Fruit fly (Drosophila melanogaster): ENCODE results near the gene Skel.

dm6 chr3R:10654642-10655041, 32.1 kb upstream of the Skel start:
- no peak for TF ChIP-seq klu (GFP tag; IDR thresholded peaks at IDR 0.05)
- TF ChIP-seq Meics (GFP tag; optimal IDR thresholded peaks at IDR 0.05) = no peak
- TF ChIP-seq CTCF (GFP tag; optimal IDR thresholded peaks at IDR 0.05) = no peak
- no peak for TF ChIP-seq CG32532 (GFP tag; IDR thresholded peaks at IDR 0.05)
- no peak for TF ChIP-seq yki (optimal IDR thresholded peaks at IDR 0.05)
- no peak for TF ChIP-seq CG31224 (GFP tag; IDR thresholded peaks at IDR 0.05)
- TF ChIP-seq Sin3A (optimal IDR thresholded peaks at IDR 0.05) = no peak
- TF ChIP-seq CG18599 (GFP tag; optimal IDR thresholded peaks at IDR 0.05) = no peak
- TF ChIP-seq CG7928 (GFP tag; optimal IDR thresholded peaks at IDR 0.05) = no peak
- TF ChIP-seq Xbp1 (GFP tag; optimal IDR thresholded peaks at IDR 0.05) = no peak

Measured in whole organism, embryonic.